Worm (Caenorhabditis elegans) whole organism, mixed stage, embryonic: ENCODE data around the gene Y39E4B.11.

Experiments
- M03D4.4 ChIP-seq: sonication (generic microtip); optimal IDR thresholded peaks from 2 replicates; lab custom pipeline; 2017; ENCODE audit warnings: mild to moderate bottlenecking, missing genetic modification characterization, missing compliant biosample characterization
- bed-3 ChIP-seq: fragments of 200-800 bp; sonication (Bioruptor generic); optimal IDR thresholded peaks from 3 replicates; lab custom pipeline; 2018; ENCODE audit warnings: mild to moderate bottlenecking, missing genetic modification characterization, moderate library complexity, missing compliant biosample characterization
- ces-1 ChIP-seq: fragments of 150-350 bp; optimal IDR thresholded peaks from 2 replicates; lab custom pipeline; 2014; ENCODE audit warnings: missing biosample characterization, missing genetic modification reagents, missing genetic modification characterization
- cnd-1 ChIP-seq: fragments of 200-800 bp; sonication (Bioruptor generic); optimal IDR thresholded peaks from 2 replicates; lab custom pipeline; 2018; ENCODE audit warnings: mild to moderate bottlenecking, missing genetic modification characterization, missing compliant biosample characterization
- elt-3 ChIP-seq: fragments of 150-350 bp; optimal IDR thresholded peaks from 2 replicates; lab custom pipeline; 2014; ENCODE audit warnings: missing biosample characterization, missing genetic modification characterization
- hlh-1 ChIP-seq: fragments of 150-350 bp; optimal IDR thresholded peaks from 2 replicates; lab custom pipeline; 2014; ENCODE audit warnings: missing biosample characterization, missing genetic modification reagents, missing genetic modification characterization
- lin-13 ChIP-seq: fragments of 150-350 bp; optimal IDR thresholded peaks from 2 replicates; lab custom pipeline; 2014; ENCODE audit warnings: missing biosample characterization, missing genetic modification characterization
- lin-32 ChIP-seq: fragments of 200-800 bp; sonication (Bioruptor generic); optimal IDR thresholded peaks from 2 replicates; lab custom pipeline; 2018; ENCODE audit warnings: mild to moderate bottlenecking, missing genetic modification characterization, missing compliant biosample characterization
- lsy-2 ChIP-seq: fragments of 150-350 bp; optimal IDR thresholded peaks from 2 replicates; lab custom pipeline; 2014; ENCODE audit warnings: missing biosample characterization, missing genetic modification characterization
- mab-5 ChIP-seq: fragments of 150-350 bp; optimal IDR thresholded peaks from 2 replicates; lab custom pipeline; 2014; ENCODE audit warnings: missing biosample characterization, missing genetic modification characterization
- mep-1 ChIP-seq: fragments of 150-350 bp; optimal IDR thresholded peaks from 2 replicates; lab custom pipeline; 2017; ENCODE audit warnings: missing biosample characterization, missing genetic modification reagents, missing genetic modification characterization, inconsistent platforms
- mls-2 ChIP-seq: sonication (generic microtip); optimal IDR thresholded peaks from 2 replicates; lab custom pipeline; 2016; ENCODE audit warnings: mild to moderate bottlenecking, missing genetic modification characterization, moderate library complexity, missing compliant biosample characterization
- nhr-2 ChIP-seq: fragments of 150-350 bp; optimal IDR thresholded peaks from 2 replicates; lab custom pipeline; 2014; ENCODE audit warnings: missing biosample characterization, missing genetic modification characterization
- nhr-237 ChIP-seq: fragments of 150-350 bp; optimal IDR thresholded peaks from 2 replicates; lab custom pipeline; 2014; ENCODE audit warnings: missing biosample characterization, missing genetic modification characterization
- nhr-28 ChIP-seq: fragments of 150-350 bp; optimal IDR thresholded peaks from 2 replicates; lab custom pipeline; 2014; ENCODE audit warnings: missing biosample characterization, missing genetic modification characterization
- pha-4 ChIP-seq: fragments of 150-350 bp; optimal IDR thresholded peaks from 2 replicates; lab custom pipeline; 2018; ENCODE audit warnings: missing biosample characterization, missing genetic modification reagents, missing genetic modification characterization
- sptf-1 ChIP-seq: sonication (generic microtip); optimal IDR thresholded peaks from 2 replicates; lab custom pipeline; 2017; ENCODE audit warnings: mild to moderate bottlenecking, missing genetic modification characterization, moderate library complexity, missing compliant biosample characterization
- tbx-8 ChIP-seq: fragments of 200-800 bp; sonication (Bioruptor generic); optimal IDR thresholded peaks from 2 replicates; lab custom pipeline; 2018; ENCODE audit warnings: mild to moderate bottlenecking, missing genetic modification characterization, moderate library complexity, missing compliant biosample characterization
- unc-120 ChIP-seq: sonication (generic microtip); optimal IDR thresholded peaks from 2 replicates; lab custom pipeline; 2017; ENCODE audit warnings: missing genetic modification characterization, missing compliant biosample characterization; ENCODE audit not compliant: poor library complexity, severe bottlenecking
- unc-62 ChIP-seq: fragments of 150-350 bp; optimal IDR thresholded peaks from 2 replicates; lab custom pipeline; 2014; ENCODE audit warnings: missing biosample characterization, missing genetic modification reagents, missing genetic modification characterization
- zip-8 ChIP-seq: fragments of 150-350 bp; optimal IDR thresholded peaks from 2 replicates; lab custom pipeline; 2014; ENCODE audit warnings: missing biosample characterization, missing genetic modification characterization
- ztf-11 ChIP-seq: fragments of 150-350 bp; optimal IDR thresholded peaks from 2 replicates; lab custom pipeline; 2014; ENCODE audit warnings: missing biosample characterization, missing genetic modification characterization

Y39E4B.11 gene

ce11 chrIII:13246265-13246664 is 41.5 kb downstream of the Y39E4B.11 start, which contains the start of gene anoh-1:
anoh-1 (plus strand) TSS chrIII:13246565.
- TF ChIP-seq ztf-11 (tag; lab: Kevin White, UChicago) (no peak), lin-32 (GFP tag; lab: Kevin White, UChicago) (no peak), tbx-8 (GFP tag; lab: Kevin White, UChicago) (no peak), cnd-1 (tag; lab: Kevin White, UChicago) (no peak), unc-120 (tag; lab: Kevin White, UChicago) (no peak), unc-62 (GFP tag; lab: Kevin White, UChicago) (no peak), pha-4 (no peak), nhr-2 (tag; lab: Kevin White, UChicago) (no peak), elt-3 (no peak)

ce11 chrIII:13254178-13254725 is 49.5 kb downstream of the Y39E4B.11 start, which contains the start of gene F56A8.9:
F56A8.9 (plus strand) TSS chrIII:13254675.
- TF ChIP-seq pha-4 = peak; percentile 45
- no peak for TF ChIP-seq nhr-237
- TF ChIP-seq, all 35 proteins: peak for 1

- TF ChIP-seq nhr-28 (tag; lab: Kevin White, UChicago) (no peak), mep-1 (peak; percentile 3), zip-8 (no peak), hlh-1 (tag; lab: Kevin White, UChicago) (peak; percentile 35), nhr-2 (tag; lab: Kevin White, UChicago) (no peak), ztf-11 (tag; lab: Kevin White, UChicago) (no peak), pha-4 (peak; percentile 51), mab-5 (tag; lab: Kevin White, UChicago) (peak; percentile 35), ces-1 (GFP tag; lab: Kevin White, UChicago) (peak; percentile 36), mls-2 (no peak), nhr-237 (peak; percentile 13), lin-32 (GFP tag; lab: Kevin White, UChicago) (no peak), M03D4.4 (tag; lab: Kevin White, UChicago) (no peak), lsy-2 (tag; lab: Kevin White, UChicago) (peak; percentile 14), lin-13 (tag; lab: Kevin White, UChicago) (no peak), bed-3 (GFP tag; lab: Kevin White, UChicago) (no peak), sptf-1 (tag; lab: Kevin White, UChicago) (peak; percentile 7)
These were observed 51.7 kb downstream of the Y39E4B.11 start, which contains the start of gene F56A8.3 for ce11 chrIII:13256438-13256928. F56A8.3 (plus strand) TSS chrIII:13256878.
